Worm (Caenorhabditis elegans): ENCODE measurements around the gene dach-1.

dach-1 gene

DNA sequence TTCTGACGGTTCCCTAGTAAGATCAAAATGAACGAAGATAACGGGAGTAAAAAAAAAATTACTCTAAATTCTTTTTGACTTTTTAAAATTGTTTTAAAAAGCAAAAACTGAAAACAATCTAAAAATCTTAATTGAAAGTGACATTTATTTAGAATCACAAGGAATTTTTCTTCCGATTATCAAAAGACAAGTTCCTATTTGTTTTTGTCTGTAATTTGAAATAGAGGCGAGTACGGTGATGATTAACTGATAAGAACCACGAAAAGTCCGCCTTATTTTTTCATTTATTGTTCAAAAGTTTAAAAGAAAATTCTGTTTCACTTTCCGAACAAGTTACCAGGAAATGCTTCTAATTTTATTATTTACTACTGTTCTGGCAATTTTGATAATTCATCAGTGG lies at the start of gene dach-1:
Gene dach-1, plus strand, starts transcription at position 301 of the 400 bp plus-strand sequence.
- TF ChIP-seq ceh-8 (GFP tag; optimal IDR thresholded peaks at IDR 0.05): no peak
- no peak for TF ChIP-seq mab-9 (GFP tag; IDR thresholded peaks at IDR 0.05)
- TF ChIP-seq mep-1 (tag; optimal IDR thresholded peaks at IDR 0.05): no peak
- TF ChIP-seq skn-1 (tag; optimal IDR thresholded peaks at IDR 0.05): no peak
- no peak for TF ChIP-seq hlh-17 (GFP tag; optimal IDR thresholded peaks at IDR 0.05; ENCODE audit: borderline replicate concordance)

DNA sequence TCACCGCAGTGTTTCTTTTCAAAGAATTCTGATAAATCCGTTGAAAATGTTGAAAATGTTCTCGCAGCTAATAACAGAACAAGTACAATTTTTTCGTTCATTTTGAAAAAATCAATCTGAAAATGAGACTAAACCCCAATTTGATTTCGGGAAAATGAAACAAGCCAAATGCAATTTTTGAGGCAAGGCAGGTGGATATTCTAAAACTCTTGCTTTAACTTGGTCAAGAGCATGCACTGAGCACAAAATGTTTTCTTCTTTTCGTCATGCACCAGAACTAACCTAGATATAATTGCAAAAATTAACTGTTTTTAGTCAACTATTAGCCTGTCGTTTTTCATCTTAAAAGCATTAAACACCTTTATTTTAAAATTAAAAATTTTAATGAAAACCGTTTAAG lies 49.7 kb upstream of the dach-1 start, which contains the start of gene irld-22:
Gene irld-22, minus strand, starts transcription at position 101 of the 400 bp plus-strand sequence.
- TF ChIP-seq nhr-90 (tag; optimal IDR thresholded peaks at IDR 0.05; ENCODE audit: poor library complexity): no peak
- no peak for TF ChIP-seq nhr-19 (GFP tag; conservative IDR thresholded peaks at IDR 0.05)
- TF ChIP-seq lin-15B (tag; optimal IDR thresholded peaks at IDR 0.05): no peak
- no peak for TF ChIP-seq F16B12.6 (tag; optimal IDR thresholded peaks at IDR 0.05)
- no peak for TF ChIP-seq pax-3 (tag; optimal IDR thresholded peaks at IDR 0.05)
- no peak for TF ChIP-seq lin-35 (GFP tag; optimal IDR thresholded peaks at IDR 0.05)
- TF ChIP-seq ets-5 (GFP tag; IDR thresholded peaks at IDR 0.05): no peak
- TF ChIP-seq fkh-10 (GFP tag; optimal IDR thresholded peaks at IDR 0.05): no peak

DNA sequence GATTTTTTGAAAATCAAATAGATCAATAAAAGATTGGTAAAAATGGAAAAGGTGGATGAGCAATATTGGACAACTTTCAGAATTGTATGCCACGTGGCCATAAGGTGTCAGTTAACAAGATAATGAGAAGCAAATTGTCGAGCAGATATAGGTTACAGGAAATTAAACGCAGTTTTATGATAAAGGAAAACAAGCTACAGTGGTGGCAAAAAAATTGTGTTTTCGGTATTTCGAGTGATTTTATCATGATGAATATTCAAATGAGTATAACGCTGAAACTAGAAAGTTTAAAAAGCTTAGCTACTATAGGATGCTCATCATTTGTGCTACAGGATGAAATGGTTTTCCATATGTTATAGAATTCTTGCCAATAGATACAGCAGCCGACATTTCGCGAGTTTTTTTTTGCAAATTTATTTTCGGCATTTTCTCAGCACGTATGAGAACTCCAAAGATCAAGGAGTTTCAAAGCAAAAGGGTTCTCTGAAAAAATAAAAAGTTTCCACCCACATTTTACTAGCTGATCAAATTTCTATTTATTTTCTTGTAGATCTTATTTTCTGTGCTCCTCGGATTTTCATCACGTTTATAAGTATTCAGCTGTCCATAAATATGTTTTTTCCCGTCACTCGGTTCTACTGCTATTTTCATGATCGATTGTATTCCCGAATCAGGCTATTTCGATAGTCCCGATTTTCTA lies 47.2 kb upstream of the dach-1 start, which contains the start of the genes str-229 and srh-190:
Gene str-229, minus strand, starts transcription at position 101 of the 700 bp plus-strand sequence.
Gene srh-190, plus strand, starts transcription at position 650 of the 700 bp plus-strand sequence.
- TF ChIP-seq ztf-4 (tag; optimal IDR thresholded peaks at IDR 0.05): no peak
- no peak for TF ChIP-seq fkh-4 (tag; optimal IDR thresholded peaks at IDR 0.05; ENCODE audit: borderline replicate concordance)
- no peak for TF ChIP-seq nhr-19 (GFP tag; conservative IDR thresholded peaks at IDR 0.05)
- TF ChIP-seq ztf-11 (tag; optimal IDR thresholded peaks at IDR 0.05): no peak
- no peak for TF ChIP-seq grh-1 (GFP tag; IDR thresholded peaks at IDR 0.05)
- TF ChIP-seq lin-14 (GFP tag; optimal IDR thresholded peaks at IDR 0.05): no peak
- no peak for TF ChIP-seq C04F5.9 (tag; optimal IDR thresholded peaks at IDR 0.05)
- TF ChIP-seq ces-1 (GFP tag; optimal IDR thresholded peaks at IDR 0.05): no peak
- TF ChIP-seq unc-86 (tag; optimal IDR thresholded peaks at IDR 0.05): no peak

DNA sequence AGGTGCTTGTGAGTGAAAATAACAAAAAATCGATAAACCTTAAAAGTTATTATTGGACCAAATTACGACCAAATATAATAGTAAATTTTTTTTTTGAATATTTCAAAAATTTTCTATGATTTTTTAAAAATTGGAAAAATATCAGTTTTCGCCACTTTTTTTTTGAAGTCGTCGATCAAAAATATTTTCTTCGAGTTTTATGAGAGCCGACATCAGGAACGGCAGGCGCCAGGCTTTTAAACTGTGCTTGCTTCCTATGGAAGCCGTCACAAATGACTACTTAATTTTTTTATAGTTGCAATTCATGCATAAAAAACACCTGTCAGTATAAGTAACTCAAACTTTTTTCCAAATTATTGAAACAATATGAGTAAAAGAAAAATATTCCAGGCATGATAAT lies 46.4 kb upstream of the dach-1 start:
- no peak for TF ChIP-seq fos-1 (tag; optimal IDR thresholded peaks at IDR 0.05)
- TF ChIP-seq lin-13 (GFP tag; optimal IDR thresholded peaks at IDR 0.05): no peak
- no peak for TF ChIP-seq dsc-1 (tag; optimal IDR thresholded peaks at IDR 0.05)
- no peak for TF ChIP-seq efl-1 (optimal IDR thresholded peaks at IDR 0.05)
- peak in 1 of 2 experiments; percentile 33 for TF ChIP-seq efl-1 (GFP tag; optimal IDR thresholded peaks at IDR 0.05 in 1 of 2)
- TF ChIP-seq elt-2 (tag; optimal IDR thresholded peaks at IDR 0.05): no peak
- no peak for TF ChIP-seq snpc-4 (tag; optimal IDR thresholded peaks at IDR 0.05)

DNA sequence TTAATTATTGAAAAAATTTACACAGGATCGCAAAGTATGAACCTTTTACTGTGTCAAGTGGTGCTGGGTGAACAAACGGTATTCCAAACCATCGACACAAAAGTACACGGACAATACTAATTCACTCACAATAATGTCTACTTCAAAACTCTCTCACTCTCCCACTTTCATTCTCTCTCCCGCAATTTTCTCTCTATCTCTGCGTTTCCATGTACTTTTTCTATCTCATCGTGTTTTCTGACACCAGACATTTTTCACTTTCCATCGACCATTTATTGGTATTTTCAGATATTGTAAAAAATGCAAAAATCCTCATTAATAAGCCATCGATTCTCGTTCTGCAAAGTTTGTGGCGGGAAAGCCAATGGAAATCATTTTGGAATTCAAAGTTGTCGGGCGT lies 44.0 kb upstream of the dach-1 start, which contains the start of gene nhr-156:
Gene nhr-156, plus strand, starts transcription at position 266 of the 400 bp plus-strand sequence.
- TF ChIP-seq fos-1 (tag; optimal IDR thresholded peaks at IDR 0.05) (no peak), hpl-2 (GFP tag; optimal IDR thresholded peaks at IDR 0.05) (no peak), hlh-4 (tag; optimal IDR thresholded peaks at IDR 0.05) (no peak), unc-86 (tag; optimal IDR thresholded peaks at IDR 0.05) (no peak), nhr-77 (tag; optimal IDR thresholded peaks at IDR 0.05) (no peak), elt-2 (tag; optimal IDR thresholded peaks at IDR 0.05) (no peak), nhr-47 (tag; optimal IDR thresholded peaks at IDR 0.05) (no peak), lin-35 (GFP tag; optimal IDR thresholded peaks at IDR 0.05) (peak in 1 of 2 experiments; percentile 13), snpc-4 (tag; optimal IDR thresholded peaks at IDR 0.05) (no peak), nhr-85 (tag) (peak; percentile 64), nhr-71 (tag; optimal IDR thresholded peaks at IDR 0.05) (no peak), C16A3.4 (tag; optimal IDR thresholded peaks at IDR 0.05) (no peak), elt-3 (tag; optimal IDR thresholded peaks at IDR 0.05) (no peak), xbp-1 (tag; optimal IDR thresholded peaks at IDR 0.05) (no peak), blmp-1 (tag; optimal IDR thresholded peaks at IDR 0.05) (peak; percentile 78), mab-9 (GFP tag; IDR thresholded peaks at IDR 0.05) (no peak), efl-1 (optimal IDR thresholded peaks at IDR 0.05) (peak in 1 of 2 experiments; percentile 22), efl-1 (GFP tag; optimal IDR thresholded peaks at IDR 0.05 in 1 of 2) (peak in 1 of 2 experiments; percentile 8), rnt-1 (tag; optimal IDR thresholded peaks at IDR 0.05) (peak; percentile 11), unc-130 (tag; optimal IDR thresholded peaks at IDR 0.05) (no peak), ets-5 (GFP tag; IDR thresholded peaks at IDR 0.05) (no peak), nhr-90 (tag; optimal IDR thresholded peaks at IDR 0.05; ENCODE audit: poor library complexity) (no peak), fkh-10 (GFP tag; optimal IDR thresholded peaks at IDR 0.05) (no peak), lsy-2 (tag; optimal IDR thresholded peaks at IDR 0.05) (no peak), dpl-1 (GFP tag; optimal IDR thresholded peaks at IDR 0.05) (peak in 1 of 3 experiments; percentile 9), sox-4 (tag; optimal IDR thresholded peaks at IDR 0.05) (no peak)
